Fruit fly (Drosophila melanogaster) whole organism, prepupa: Measurements from ENCODE around the gene pns.

ENCODE experiments used
- CG11762 ChIP-seq: fragments of 200-800 bp; sonication (Bioruptor generic); optimal IDR thresholded peaks from 3 replicates; lab custom pipeline; 2016; ENCODE audit warnings: missing biosample characterization, missing genetic modification characterization; ENCODE audit not compliant: insufficient read depth
- Eip93F ChIP-seq: fragments of 200-800 bp; sonication (Bioruptor generic); optimal IDR thresholded peaks from 2 replicates; lab custom pipeline; 2016; ENCODE audit warnings: missing biosample characterization, mild to moderate bottlenecking, missing genetic modification characterization
- Gug ChIP-seq: fragments of 200-800 bp; sonication (Bioruptor generic); IDR thresholded peaks from 2 replicates; pipeline ENCODE4 v1.3.6; 2022; ENCODE audit warnings: missing biosample characterization, missing genetic modification characterization
- Lpt ChIP-seq: fragments of 200-800 bp; sonication (Bioruptor generic); optimal IDR thresholded peaks from 3 replicates; lab custom pipeline; 2016; ENCODE audit warnings: missing biosample characterization, missing genetic modification characterization
- Sox102F ChIP-seq: fragments of 200-800 bp; sonication (Bioruptor generic); optimal IDR thresholded peaks from 2 replicates; lab custom pipeline; 2016; ENCODE audit warnings: missing biosample characterization, mild to moderate bottlenecking, missing genetic modification characterization

- TF ChIP-seq Gug (GFP tag; lab: Robert Waterston, UW) (no peak), Lpt (no peak), CG11762 (GFP tag; lab: Kevin White, UChicago) (no peak), Sox102F (GFP tag; lab: Kevin White, UChicago) (no peak), Eip93F (GFP tag; lab: Kevin White, UChicago) (no peak)
These were observed 10.2 kb downstream of the pns start for dm6 chr3L:1547117-1547507.
